Fruit fly (Drosophila melanogaster): Measurements from ENCODE around the gene wol.

The wol gene

DNA sequence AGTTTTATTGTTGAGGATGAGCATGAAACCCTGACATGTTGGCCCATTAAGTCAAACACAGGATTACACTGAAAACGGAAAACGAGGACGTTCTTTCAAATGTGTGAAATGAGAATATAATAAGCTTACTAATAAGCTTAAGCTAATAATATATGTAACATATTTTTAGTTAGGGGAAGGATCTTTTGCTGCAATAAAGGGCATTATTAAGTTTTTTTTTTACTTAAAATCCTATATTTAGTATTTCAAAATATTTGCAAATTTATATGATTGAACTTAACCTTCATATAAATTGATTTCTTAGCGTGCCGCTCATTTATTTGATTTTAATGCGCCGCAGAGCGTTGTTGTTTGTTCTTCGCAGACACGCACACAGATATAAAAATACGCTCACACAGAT is 30.4 kb upstream of the wol start:
- no peak for TF ChIP-seq CG17361 (GFP tag; IDR thresholded peaks at IDR 0.05)
- peak; percentile 11 for TF ChIP-seq CG9727 (GFP tag; optimal IDR thresholded peaks at IDR 0.05)
- 0 out of 3 replicates have a peak, but pooled peaks have one; percentile 31 for TF ChIP-seq CG11695 (GFP tag; IDR thresholded peaks at IDR 0.05)
- TF ChIP-seq CG4404 (GFP tag; IDR thresholded peaks at IDR 0.05): no peak
- TF ChIP-seq z (GFP tag; IDR thresholded peaks at IDR 0.05): no peak
- TF ChIP-seq Bdp1 (GFP tag; optimal IDR thresholded peaks at IDR 0.05): no peak
- no peak for TF ChIP-seq Hey (tag; optimal IDR thresholded peaks at IDR 0.05)
- no peak for TF ChIP-seq Xbp1 (GFP tag; optimal IDR thresholded peaks at IDR 0.05)
- no peak for TF ChIP-seq shn (GFP tag; optimal IDR thresholded peaks at IDR 0.05)
- TF ChIP-seq CG18619 (GFP tag; optimal IDR thresholded peaks at IDR 0.05): no peak
- no peak for TF ChIP-seq unc-4 (GFP tag; IDR thresholded peaks at IDR 0.05; ENCODE audit: partially characterized antibody)
- TF ChIP-seq CG7987 (GFP tag; optimal IDR thresholded peaks at IDR 0.05): no peak
- TF ChIP-seq zfh2 (GFP tag; optimal IDR thresholded peaks at IDR 0.05): no peak
- TF ChIP-seq CkIIα-i1 (GFP tag; IDR thresholded peaks at IDR 0.05): no peak
- no peak for TF ChIP-seq vvl (GFP tag; IDR thresholded peaks at IDR 0.05)
- TF ChIP-seq CG7556 (GFP tag; optimal IDR thresholded peaks at IDR 0.05): peak; percentile 29
- TF ChIP-seq ERR (GFP tag; optimal IDR thresholded peaks at IDR 0.05): no peak
- no peak for TF ChIP-seq CG17186 (GFP tag; optimal IDR thresholded peaks at IDR 0.05)
- peak; percentile 20 for TF ChIP-seq CoRest (tag; optimal IDR thresholded peaks at IDR 0.05)
- no peak for TF ChIP-seq sna (GFP tag; IDR thresholded peaks at IDR 0.05; ENCODE audit: partially characterized antibody)
- TF ChIP-seq CG10267 (tag; optimal IDR thresholded peaks at IDR 0.05): no peak
- TF ChIP-seq h (optimal IDR thresholded peaks at IDR 0.05): no peak
- no peak for TF ChIP-seq CG3163 (GFP tag; optimal IDR thresholded peaks at IDR 0.05)
- no peak for TF ChIP-seq cas (GFP tag; IDR thresholded peaks at IDR 0.05)
- no peak for TF ChIP-seq chn (GFP tag; optimal IDR thresholded peaks at IDR 0.05)
- TF ChIP-seq gcm2 (GFP tag; optimal IDR thresholded peaks at IDR 0.05): no peak
- no peak for TF ChIP-seq cg (GFP tag; optimal IDR thresholded peaks at IDR 0.05)
- peak; percentile 65 for TF ChIP-seq Med (GFP tag)
- TF ChIP-seq pb (GFP tag; optimal IDR thresholded peaks at IDR 0.05): no peak
- no peak for TF ChIP-seq Blimp-1 (GFP tag; optimal IDR thresholded peaks at IDR 0.05)
- TF ChIP-seq HLH3B (GFP tag; IDR thresholded peaks at IDR 0.05): no peak
- peak; percentile 12 for TF ChIP-seq cwo (GFP tag; optimal IDR thresholded peaks at IDR 0.05)
- TF ChIP-seq CG6683 (GFP tag; optimal IDR thresholded peaks at IDR 0.05): no peak
- no peak for TF ChIP-seq fd3F (GFP tag; optimal IDR thresholded peaks at IDR 0.05)
- TF ChIP-seq CG6765 (GFP tag; optimal IDR thresholded peaks at IDR 0.05): no peak
- no peak for TF ChIP-seq Eip74EF (GFP tag; optimal IDR thresholded peaks at IDR 0.05)
- no peak for TF ChIP-seq prd (optimal IDR thresholded peaks at IDR 0.05)
- TF ChIP-seq prd (GFP tag; IDR thresholded peaks at IDR 0.05): no peak
- TF ChIP-seq CG13775 (GFP tag; optimal IDR thresholded peaks at IDR 0.05): no peak
- no peak for TF ChIP-seq Oaz (GFP tag; IDR thresholded peaks at IDR 0.05)
- no peak for TF ChIP-seq CG4820 (GFP tag; optimal IDR thresholded peaks at IDR 0.05)
- peak; percentile 20 for TF ChIP-seq CG3281 (GFP tag; optimal IDR thresholded peaks at IDR 0.05)
- no peak for TF ChIP-seq Elba2 (GFP tag; optimal IDR thresholded peaks at IDR 0.05)
- no peak for TF ChIP-seq p53 (GFP tag; optimal IDR thresholded peaks at IDR 0.05)
- no peak for TF ChIP-seq CG31441 (GFP tag; IDR thresholded peaks at IDR 0.05)
- TF ChIP-seq Dref (GFP tag; IDR thresholded peaks at IDR 0.05): no peak
- TF ChIP-seq Scr (GFP tag; IDR thresholded peaks at IDR 0.05; ENCODE audit: partially characterized antibody): no peak
- no peak for TF ChIP-seq CG1602 (GFP tag; optimal IDR thresholded peaks at IDR 0.05)
- TF ChIP-seq E2f2 (GFP tag; IDR thresholded peaks at IDR 0.05): no peak
- no peak for TF ChIP-seq CG1647 (GFP tag; optimal IDR thresholded peaks at IDR 0.05)
- no peak for TF ChIP-seq gce (GFP tag; IDR thresholded peaks at IDR 0.05)
- TF ChIP-seq HLH54F (GFP tag; optimal IDR thresholded peaks at IDR 0.05): no peak
- peak; percentile 4 for TF ChIP-seq phol (tag; optimal IDR thresholded peaks at IDR 0.05)
